Fruit fly (Drosophila melanogaster): ENCODE measurements around the gene CG14323.

CG14323 gene

DNA sequence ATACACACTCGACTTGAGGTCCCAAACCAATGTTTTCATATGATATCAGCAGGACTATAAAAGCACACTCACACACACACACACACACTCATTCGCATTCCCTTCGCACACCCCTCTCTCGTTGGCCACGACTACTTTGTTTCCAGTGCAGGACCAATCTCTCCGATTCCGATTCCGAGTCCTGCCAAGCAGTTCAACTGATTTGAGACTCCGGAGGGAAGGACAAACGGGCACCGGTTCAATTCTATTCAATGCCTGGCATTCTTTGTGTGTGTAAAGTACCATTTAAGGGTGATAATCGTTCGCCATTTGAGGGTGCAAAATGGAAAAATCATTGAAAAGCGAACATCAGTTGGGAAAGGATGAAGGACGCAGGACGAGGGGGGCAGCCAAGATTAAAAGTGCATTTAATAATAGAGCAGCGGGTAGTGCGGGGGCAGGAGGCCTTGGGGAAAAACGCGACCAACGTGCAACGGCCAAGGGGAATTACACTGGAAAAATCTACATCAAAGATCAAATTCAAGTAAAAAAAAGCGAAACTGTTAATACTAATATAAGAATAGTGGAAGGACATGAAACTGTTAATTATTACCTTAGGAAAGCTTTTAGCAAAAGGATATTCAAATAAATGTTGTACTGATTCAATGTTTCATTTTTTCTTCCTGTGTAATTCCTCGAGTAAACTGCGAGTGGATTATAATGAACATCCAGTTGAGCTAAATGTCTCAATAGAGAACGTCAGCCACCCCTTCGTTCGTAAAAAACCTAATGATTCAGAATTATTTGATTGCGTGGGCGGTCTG, 38.1 kb downstream of the CG14323 start (continued):
- TF ChIP-seq CG15269 (tag; optimal IDR thresholded peaks at IDR 0.05) (peak; percentile 32), row (GFP tag; IDR thresholded peaks at IDR 0.05) (peak; percentile 70), tgo (GFP tag; IDR thresholded peaks at IDR 0.05) (peak; percentile 36; the same call in 1 of the 3 replicates), Fer3 (tag; optimal IDR thresholded peaks at IDR 0.05) (peak; percentile 15), Xbp1 (GFP tag; optimal IDR thresholded peaks at IDR 0.05) (peak; percentile 27), zfh1 (GFP tag; IDR thresholded peaks at IDR 0.05) (peak; percentile 66; the same call in 1 of the 3 replicates), CG16779 (GFP tag; IDR thresholded peaks at IDR 0.05) (no peak), E2f1 (GFP tag; IDR thresholded peaks at IDR 0.05) (no peak), Hr51 (GFP tag; optimal IDR thresholded peaks at IDR 0.05) (peak in 1 of 2 experiments; percentile 56), NFAT (GFP tag; IDR thresholded peaks at IDR 0.05) (no peak), lab (GFP tag; optimal IDR thresholded peaks at IDR 0.05) (peak; percentile 21), CG43689 (GFP tag; IDR thresholded peaks at IDR 0.05) (no peak), croc (GFP tag; conservative IDR thresholded peaks at IDR 0.05) (peak; percentile 55), Asciz (GFP tag; optimal IDR thresholded peaks at IDR 0.05) (peak; percentile 44), CG2202 (tag; optimal IDR thresholded peaks at IDR 0.05) (peak; percentile 63), CG11695 (GFP tag; IDR thresholded peaks at IDR 0.05) (peak; percentile 40; the same call in 1 of the 3 replicates), CG4404 (GFP tag; IDR thresholded peaks at IDR 0.05) (peak; percentile 46; the same call in 1 of the 2 replicates), D (optimal IDR thresholded peaks at IDR 0.05) (peak; percentile 1), D (GFP tag; optimal IDR thresholded peaks at IDR 0.05) (peak; percentile 59), CG33557 (GFP tag; optimal IDR thresholded peaks at IDR 0.05) (peak; percentile 67), ERR (GFP tag; optimal IDR thresholded peaks at IDR 0.05) (no peak), dmrt99B (tag; optimal IDR thresholded peaks at IDR 0.05) (peak; percentile 71), fd96Cb (tag; optimal IDR thresholded peaks at IDR 0.05) (peak; percentile 68), oc (tag; optimal IDR thresholded peaks at IDR 0.05) (peak; percentile 78), bsh (GFP tag; optimal IDR thresholded peaks at IDR 0.05) (peak in 1 of 2 experiments; percentile 85), CG4707 (GFP tag; optimal IDR thresholded peaks at IDR 0.05) (peak; percentile 6), CG7556 (GFP tag; optimal IDR thresholded peaks at IDR 0.05) (peak; percentile 42), lov (optimal IDR thresholded peaks at IDR 0.05) (no peak), lov (GFP tag; IDR thresholded peaks at IDR 0.05) (0 out of 3 replicates have a peak, but pooled peaks have one; percentile 6), D19A (tag; optimal IDR thresholded peaks at IDR 0.05) (peak; percentile 59), CG9817 (tag; optimal IDR thresholded peaks at IDR 0.05) (peak; percentile 0), hkb (optimal IDR thresholded peaks at IDR 0.05) (no peak), hkb (GFP tag; IDR thresholded peaks at IDR 0.05) (peak; percentile 51), Ptx1 (GFP tag; IDR thresholded peaks at IDR 0.05) (0 out of 2 replicates have a peak, but pooled peaks have one; percentile 32), Hr3 (GFP tag; optimal IDR thresholded peaks at IDR 0.05) (peak; percentile 44), tup (GFP tag; optimal IDR thresholded peaks at IDR 0.05) (no peak), CG10267 (tag; optimal IDR thresholded peaks at IDR 0.05) (peak; percentile 58), grau (tag; optimal IDR thresholded peaks at IDR 0.05) (peak; percentile 57), PHDP (tag; optimal IDR thresholded peaks at IDR 0.05) (peak; percentile 39), CG17385 (GFP tag; optimal IDR thresholded peaks at IDR 0.05) (peak; percentile 35), ken (GFP tag; IDR thresholded peaks at IDR 0.05) (peak; percentile 15; the same call in 1 of the 3 replicates), gem (tag; optimal IDR thresholded peaks at IDR 0.05) (peak; percentile 76), ssp (GFP tag; IDR thresholded peaks at IDR 0.05) (peak; percentile 37; the same call in 1 of the 2 replicates), CG11093 (GFP tag; IDR thresholded peaks at IDR 0.05) (peak; percentile 42; the same call in 1 of the 3 replicates), twi (tag; optimal IDR thresholded peaks at IDR 0.05) (peak; percentile 23), CG11398 (GFP tag; optimal IDR thresholded peaks at IDR 0.05) (no peak), crol (GFP tag; IDR thresholded peaks at IDR 0.05) (peak; percentile 77), CG10979 (tag; optimal IDR thresholded peaks at IDR 0.05) (peak; percentile 80), CG1024 (GFP tag; IDR thresholded peaks at IDR 0.05) (peak; percentile 49; the same call in 1 of the 2 replicates)

Data from whole organism, embryonic.